Fruit fly (Drosophila melanogaster) whole organism, pupa: Measurements from ENCODE around the gene Ets97D.

ENCODE experiments used
- CG8159 ChIP-seq: fragments of 200-800 bp; sonication (Bioruptor generic); optimal IDR thresholded peaks from 3 replicates; lab custom pipeline; 2018; ENCODE audit warnings: missing biosample characterization, mild to moderate bottlenecking, missing genetic modification characterization, moderate library complexity
- D1 ChIP-seq: fragments of 200-800 bp; sonication (Bioruptor generic); optimal IDR thresholded peaks from 2 replicates; lab custom pipeline; 2018; ENCODE audit warnings: missing biosample characterization, mild to moderate bottlenecking, missing genetic modification characterization, moderate library complexity
- Snoo ChIP-seq: fragments of 200-800 bp; sonication (Bioruptor generic); optimal IDR thresholded peaks from 3 replicates; lab custom pipeline; 2017; ENCODE audit warnings: missing biosample characterization, mild to moderate bottlenecking, missing genetic modification characterization, inconsistent platforms

- TF ChIP-seq D1 (tag; lab: Kevin White, UChicago) (no peak), Snoo (tag; lab: Kevin White, UChicago) (peak; percentile 18), CG8159 (tag; lab: Kevin White, UChicago) (no peak)
These were observed 11.2 kb upstream of the Ets97D start for dm6 chr3R:26923830-26924333.
